Worm (Caenorhabditis elegans): ENCODE results near the gene nspc-19.

nspc-19 gene

ce11 chrX:14515028-14515427 is 13.5 kb upstream of the nspc-19 start, which contains the start of gene gcsh-1:
Gene gcsh-1 (minus strand): TSS chrX:14515073.
- TF ChIP-seq F39B2.1 (GFP tag; IDR thresholded peaks at IDR 0.05) (no peak), nhr-80 (tag; optimal IDR thresholded peaks at IDR 0.05) (peak; percentile 66)

DNA sequence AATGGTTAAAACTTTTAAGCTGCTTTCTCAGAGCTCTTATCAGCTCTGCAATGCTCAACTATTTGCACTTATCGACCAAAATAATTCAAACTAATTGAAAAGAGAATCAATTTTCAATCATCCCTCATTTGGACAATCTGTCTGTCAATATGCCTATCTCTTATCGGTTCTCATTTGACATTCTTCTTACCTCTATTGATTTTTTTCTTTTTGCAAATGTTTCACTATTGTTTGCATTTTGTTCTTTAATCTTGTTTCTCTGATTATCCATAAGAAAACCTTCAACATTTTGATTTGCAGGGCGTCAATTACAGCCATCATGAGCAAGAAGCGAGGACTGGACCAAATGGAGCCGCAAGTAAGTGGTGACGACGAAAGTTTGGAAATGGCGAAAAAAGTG is 11.9 kb upstream of the nspc-19 start, which contains the start of gene D1025.10:
Gene D1025.10 (plus strand): TSS at position 301 of the 400 bp plus-strand sequence.
- no peak for TF ChIP-seq F37B4.10 (GFP tag; IDR thresholded peaks at IDR 0.05)
- TF ChIP-seq nhr-80 (tag; optimal IDR thresholded peaks at IDR 0.05) = peak; percentile 20

DNA sequence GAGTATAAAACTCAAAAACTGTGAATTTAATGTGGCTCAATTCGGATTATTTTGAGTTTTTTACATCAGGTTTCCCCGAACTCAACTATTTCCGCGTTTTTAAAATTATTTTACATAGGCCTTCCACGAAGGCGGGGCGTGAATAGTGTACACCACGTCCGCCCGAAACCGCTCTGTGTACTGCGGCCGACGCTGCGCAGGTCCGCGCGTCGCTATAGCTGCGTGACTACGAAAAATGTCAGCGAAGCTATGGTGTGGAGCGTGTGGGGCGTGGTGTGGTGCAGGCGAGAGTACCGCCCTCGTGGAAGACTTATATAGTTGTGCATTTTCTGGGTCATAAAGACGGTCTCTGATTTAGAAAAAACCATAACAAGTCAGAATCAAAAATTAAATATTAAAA is 10.7 kb upstream of the nspc-19 start:
- TF ChIP-seq F33H1.4 (GFP tag; IDR thresholded peaks at IDR 0.05) (no peak), lsy-27 (tag; optimal IDR thresholded peaks at IDR 0.05; ENCODE audit: borderline replicate concordance, insufficient read depth) (no peak), die-1 (tag; optimal IDR thresholded peaks at IDR 0.05) (no peak), attf-5 (GFP tag; optimal IDR thresholded peaks at IDR 0.05) (no peak), Y53F4B.3 (GFP tag; IDR thresholded peaks at IDR 0.05) (no peak), snpc-4 (GFP tag; optimal IDR thresholded peaks at IDR 0.05) (no peak), snpc-4 (tag; optimal IDR thresholded peaks at IDR 0.05) (peak in 2 of 4 experiments; percentile 41 to 66), zfh-2 (GFP tag; conservative IDR thresholded peaks at IDR 0.05) (peak; percentile 60; the same call in 1 of the 2 replicates)

- no peak for TF ChIP-seq snpc-1.1 (tag; optimal IDR thresholded peaks at IDR 0.05; ENCODE audit: insufficient read depth)
- no peak for TF ChIP-seq C06A6.2 (GFP tag; conservative IDR thresholded peaks at IDR 0.05)
- TF ChIP-seq gei-17 (GFP tag; optimal IDR thresholded peaks at IDR 0.05) = no peak
- TF ChIP-seq bed-1 (GFP tag; IDR thresholded peaks at IDR 0.05) = no peak
- TF ChIP-seq cebp-1 (GFP tag; IDR thresholded peaks at IDR 0.05) = no peak
- TF ChIP-seq cebp-1 (tag; optimal IDR thresholded peaks at IDR 0.05) = no peak
- no peak for TF ChIP-seq hmg-1.2 (GFP tag; IDR thresholded peaks at IDR 0.05)
- no peak for TF ChIP-seq die-1 (tag; optimal IDR thresholded peaks at IDR 0.05)
- no peak for TF ChIP-seq ztf-28 (GFP tag; IDR thresholded peaks at IDR 0.05)
- TF ChIP-seq ztf-18 (tag; optimal IDR thresholded peaks at IDR 0.05) = no peak
- no peak for TF ChIP-seq Y67H2A.10 (GFP tag; conservative IDR thresholded peaks at IDR 0.05)
- no peak for TF ChIP-seq sdz-38 (tag; optimal IDR thresholded peaks at IDR 0.05)
- TF ChIP-seq B0035.1 (tag; optimal IDR thresholded peaks at IDR 0.05) = no peak
- no peak for TF ChIP-seq lsl-1 (GFP tag; optimal IDR thresholded peaks at IDR 0.05)
- TF ChIP-seq lir-1 (GFP tag; conservative IDR thresholded peaks at IDR 0.05) = no peak
- TF ChIP-seq tlf-1 (GFP tag; optimal IDR thresholded peaks at IDR 0.05) = no peak
- no peak for TF ChIP-seq somi-1 (GFP tag; optimal IDR thresholded peaks at IDR 0.05)
- no peak for TF ChIP-seq ceh-100 (GFP tag; IDR thresholded peaks at IDR 0.05)
- TF ChIP-seq nhr-179 (tag; optimal IDR thresholded peaks at IDR 0.05) = no peak
- TF ChIP-seq snpc-3.4 (tag; optimal IDR thresholded peaks at IDR 0.05) = no peak
- TF ChIP-seq sea-2 (GFP tag; IDR thresholded peaks at IDR 0.05) = no peak
These were observed 8.0 kb upstream of the nspc-19 start, which contains the start of gene D1025.1 for ce11 chrX:14520463-14520862. Gene D1025.1 (plus strand): TSS chrX:14520763.

ce11 chrX:14523275-14523674 is 5.2 kb upstream of the nspc-19 start, which contains the start of gene nspc-16:
Gene nspc-16 (plus strand): TSS chrX:14523575.
- TF ChIP-seq F23B12.7 (tag; optimal IDR thresholded peaks at IDR 0.05; ENCODE audit: insufficient read depth) = no peak
- TF ChIP-seq aptf-3 (GFP tag; IDR thresholded peaks at IDR 0.05) = no peak
